Worm (Caenorhabditis elegans) whole organism, dauer: Measurements from ENCODE around the gene rpac-19.

Source experiments
- unc-62 ChIP-seq: sonication (generic microtip); optimal IDR thresholded peaks from 2 replicates; lab custom pipeline; 2017; ENCODE audit warnings: missing biosample characterization, missing genetic modification reagents, missing genetic modification characterization

rpac-19 gene

ce11 chrIII:9612097-9612496 is 17.6 kb downstream of the rpac-19 start, which contains the start of gene bbs-4:
TSS of gene bbs-4 (minus strand) at chrIII:9612197.
- no peak for TF ChIP-seq unc-62 (GFP tag; lab: Kevin White, UChicago)

- TF ChIP-seq unc-62 (GFP tag; lab: Kevin White, UChicago): no peak
Measured at ce11 chrIII:9608650-9609049, 21.0 kb downstream of the rpac-19 start, which contains the start of gene clec-161. TSS of gene clec-161 (minus strand) at chrIII:9608750.

- no peak for TF ChIP-seq unc-62 (GFP tag; lab: Kevin White, UChicago)
Measured at ce11 chrIII:9600645-9601044, 29.0 kb downstream of the rpac-19 start, which contains the start of gene F58A4.2. TSS of gene F58A4.2 (minus strand) at chrIII:9600745.

- no peak for TF ChIP-seq unc-62 (GFP tag; lab: Kevin White, UChicago)
Measured at ce11 chrIII:9598168-9598567, 31.5 kb downstream of the rpac-19 start, which contains the start of gene F58A4.1. TSS of gene F58A4.1 (plus strand) at chrIII:9598468.

DNA sequence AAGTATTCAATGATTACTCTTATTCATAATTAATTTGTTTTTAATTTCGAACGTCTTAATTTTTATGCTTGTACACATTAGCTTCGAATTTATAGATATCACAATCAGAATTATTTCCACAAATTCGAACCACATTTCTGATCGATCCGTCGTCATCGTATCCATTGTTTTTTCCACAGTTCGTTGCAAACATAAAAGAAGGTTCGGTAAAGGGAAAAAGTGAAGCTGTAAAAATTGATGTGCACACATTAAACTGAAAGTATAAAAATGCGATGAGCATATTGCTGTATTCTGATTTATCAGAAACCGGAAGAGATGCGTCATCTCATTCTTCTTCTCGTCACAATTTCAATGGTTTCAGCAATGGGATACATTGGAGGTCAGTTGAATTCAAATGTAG is 32.6 kb downstream of the rpac-19 start, which contains the start of gene C48B4.12:
C48B4.12 (plus strand) TSS at position 301 of the 400 bp plus-strand sequence.
- no peak for TF ChIP-seq unc-62 (GFP tag; lab: Kevin White, UChicago)

DNA sequence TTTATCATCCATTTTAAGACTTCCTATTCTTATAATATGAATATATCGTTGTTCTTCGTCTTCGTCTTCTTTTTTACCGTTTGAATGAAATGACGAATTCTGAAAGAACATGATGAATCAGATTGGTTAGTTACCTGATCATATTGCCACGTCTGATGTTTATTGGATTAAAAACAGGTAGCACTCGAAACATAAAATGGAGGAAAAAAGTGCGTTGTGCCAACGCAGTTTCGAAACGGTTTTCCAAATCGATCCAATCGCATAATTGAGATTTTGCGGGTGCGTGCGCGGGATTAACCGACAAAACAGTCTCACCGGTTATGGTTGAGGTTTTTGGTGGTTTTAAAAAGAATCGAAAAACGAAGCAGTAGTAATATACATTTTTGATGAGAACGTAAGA is 34.1 kb downstream of the rpac-19 start, which contains the start of gene rom-2:
rom-2 (minus strand) TSS at position 101 of the 400 bp plus-strand sequence.
- no peak for TF ChIP-seq unc-62 (GFP tag; lab: Kevin White, UChicago)

- TF ChIP-seq unc-62 (GFP tag; lab: Kevin White, UChicago): no peak
Measured at ce11 chrIII:9592118-9592517, 37.6 kb downstream of the rpac-19 start, which contains the start of gene acox-1.5. TSS of gene acox-1.5 (minus strand) at chrIII:9592192.

ce11 chrIII:9590212-9590611 is 39.5 kb downstream of the rpac-19 start:
- no peak for TF ChIP-seq unc-62 (GFP tag; lab: Kevin White, UChicago)

DNA sequence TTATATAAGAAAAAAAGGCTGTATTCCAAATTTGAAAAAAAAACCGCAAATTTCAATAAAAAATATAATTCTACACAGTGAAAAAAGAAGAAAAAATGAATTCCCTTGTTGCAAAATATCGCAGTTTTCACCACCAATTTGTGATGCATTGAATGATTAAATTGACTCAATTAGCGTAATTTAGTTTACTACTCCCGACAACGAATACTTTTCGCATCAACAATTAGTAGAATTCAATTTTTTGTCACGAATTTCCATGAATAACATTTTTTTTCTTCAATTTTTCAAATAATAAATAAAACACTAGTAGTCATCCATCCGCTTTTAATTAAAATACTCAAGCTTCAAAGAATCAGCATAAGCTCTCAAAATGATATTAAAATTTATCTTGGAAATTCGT is 44.4 kb downstream of the rpac-19 start:
- TF ChIP-seq unc-62 (GFP tag; lab: Kevin White, UChicago): no peak

DNA sequence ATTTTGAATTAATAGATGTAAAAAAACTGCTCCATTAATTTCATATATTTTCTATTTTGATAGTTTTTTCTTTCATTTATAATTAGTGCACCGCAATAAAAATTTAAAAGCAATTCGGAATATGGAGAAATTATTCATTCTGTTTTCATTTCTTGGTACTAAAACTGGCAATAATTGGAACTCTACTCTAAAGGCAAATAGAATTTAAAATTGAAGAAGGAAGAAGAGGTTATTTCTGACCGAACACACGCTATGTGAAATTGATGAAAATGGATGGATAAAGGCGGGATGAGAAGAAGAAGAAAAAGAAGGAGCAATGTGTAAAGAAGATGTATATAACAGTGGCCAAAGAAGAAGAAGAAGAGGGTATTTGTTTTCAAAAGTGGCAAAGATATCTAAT is 46.5 kb downstream of the rpac-19 start:
- no peak for TF ChIP-seq unc-62 (GFP tag; lab: Kevin White, UChicago)

DNA sequence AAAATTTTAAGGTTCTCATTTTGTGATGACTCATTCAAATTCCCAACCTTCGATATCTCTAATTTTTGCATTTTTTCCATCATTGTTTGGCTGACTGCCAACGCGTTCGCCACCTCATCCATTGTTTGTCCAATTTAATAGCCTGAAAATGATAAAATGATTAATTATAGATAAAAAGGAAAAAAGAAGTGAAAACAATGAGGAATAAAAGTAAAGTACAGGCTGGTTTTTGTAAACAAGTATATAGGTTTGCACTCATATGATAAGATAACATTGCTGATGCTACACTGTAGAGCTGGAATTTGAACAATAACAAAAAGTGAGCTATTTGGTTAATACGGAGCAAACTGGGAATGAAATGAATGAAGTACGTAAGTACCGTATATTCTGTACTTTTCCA is 47.4 kb downstream of the rpac-19 start, which contains the start of gene C48B4.3:
C48B4.3 (minus strand) TSS at position 149 of the 400 bp plus-strand sequence.
- no peak for TF ChIP-seq unc-62 (GFP tag; lab: Kevin White, UChicago)

- no peak for TF ChIP-seq unc-62 (GFP tag; lab: Kevin White, UChicago)
Measured at ce11 chrIII:9580039-9580891, 49.4 kb downstream of the rpac-19 start, which contains the start of gene ced-7. TSS of gene ced-7 (minus strand) at chrIII:9580089.
